ENCODE assay signal across 6 fruit fly cellular contexts in the genomic region with DNA sequence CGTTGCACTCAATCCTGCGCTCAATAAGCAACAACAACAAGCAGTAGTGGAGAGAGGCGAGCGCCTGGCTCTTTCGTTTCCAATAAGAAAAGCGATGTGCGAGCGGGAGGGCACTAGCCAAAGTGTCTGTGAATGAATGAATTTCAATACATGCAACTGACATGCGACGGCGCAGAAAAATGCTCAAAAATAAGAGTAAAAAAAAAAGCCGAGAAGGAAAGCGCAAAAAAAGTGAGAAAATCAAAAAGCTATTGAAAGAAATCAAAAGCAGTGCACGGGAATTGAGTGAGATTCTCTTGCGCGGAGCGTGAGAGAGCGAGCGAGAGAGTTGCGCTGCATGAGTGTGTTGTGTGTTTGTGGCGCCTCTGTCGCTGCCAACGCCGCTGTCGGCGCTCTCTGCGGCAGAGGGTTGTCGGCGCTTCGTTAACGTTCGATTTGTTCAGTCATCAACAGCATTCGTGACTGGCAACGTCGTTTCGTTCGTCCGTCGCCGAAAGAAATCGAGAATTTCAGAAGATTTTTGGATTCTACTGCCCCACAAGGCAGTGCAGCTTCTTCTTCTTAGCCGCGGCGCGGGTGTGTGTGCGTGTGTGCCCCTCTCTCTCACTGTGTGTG.
TF ChIP-seq lines count a peak whose summit lies in the region.

Gene ct, plus strand, starts transcription at position 438 of the 615 bp plus-strand sequence.

- no peak for TF ChIP-seq CTCF in whole organism, embryonic (GFP tag; optimal IDR thresholded peaks at IDR 0.05; lab: Kevin White, UChicago)

TF ChIP-seq in whole organism, 6 proteins besides CTCF, POLR2A, EP300 and RAD21:
- TF ChIP-seq EcR (GFP tag; optimal IDR thresholded peaks at IDR 0.05; lab: Kevin White, UChicago), result no peak
- no peak for TF ChIP-seq pan (optimal IDR thresholded peaks at IDR 0.05; lab: Kevin White, UChicago)
- no peak for TF ChIP-seq psq (optimal IDR thresholded peaks at IDR 0.05; lab: Kevin White, UChicago)
- TF ChIP-seq Dll (optimal IDR thresholded peaks at IDR 0.05; lab: Kevin White, UChicago), result peak; percentile 88
- TF ChIP-seq usp (GFP tag; optimal IDR thresholded peaks at IDR 0.05; lab: Kevin White, UChicago), result no peak
- peak; percentile 25 for TF ChIP-seq CG8478 (optimal IDR thresholded peaks at IDR 0.05; lab: Kevin White, UChicago)

TF ChIP-seq in whole organism, adult, 20 proteins besides CTCF, POLR2A, EP300 and RAD21:
- TF ChIP-seq CG7101 (tag; optimal IDR thresholded peaks at IDR 0.05; lab: Kevin White, UChicago) (no peak), kay (GFP tag; lab: Kevin White, UChicago; ENCODE audit: borderline replicate concordance) (peak; percentile 13), CG1620 (GFP tag; optimal IDR thresholded peaks at IDR 0.05; lab: Kevin White, UChicago) (no peak), tj (GFP tag; optimal IDR thresholded peaks at IDR 0.05; lab: Kevin White, UChicago) (peak; percentile 17), CG11617 (GFP tag; optimal IDR thresholded peaks at IDR 0.05; lab: Kevin White, UChicago) (no peak), ovo (GFP tag; optimal IDR thresholded peaks at IDR 0.05; lab: Kevin White, UChicago) (no peak), CG14711 (tag; optimal IDR thresholded peaks at IDR 0.05; lab: Kevin White, UChicago) (peak; percentile 53), Mnt (GFP tag; optimal IDR thresholded peaks at IDR 0.05; lab: Kevin White, UChicago) (no peak), toe (GFP tag; optimal IDR thresholded peaks at IDR 0.05; lab: Kevin White, UChicago) (no peak), cnc (optimal IDR thresholded peaks at IDR 0.05; lab: Kevin White, UChicago) (no peak)

TF ChIP-seq in whole organism, embryonic, 481 proteins besides CTCF, POLR2A, EP300 and RAD21 (continues in another document):
- no peak for TF ChIP-seq Spps (tag; optimal IDR thresholded peaks at IDR 0.05; lab: Kevin White, UChicago)
- no peak for TF ChIP-seq otp (GFP tag; IDR thresholded peaks at IDR 0.05; lab: Robert Waterston, UW)
- no peak for TF ChIP-seq CG13775 (GFP tag; optimal IDR thresholded peaks at IDR 0.05; lab: Kevin White, UChicago)
- TF ChIP-seq CG31365 (tag; optimal IDR thresholded peaks at IDR 0.05; lab: Kevin White, UChicago), result no peak
- no peak for TF ChIP-seq br (optimal IDR thresholded peaks at IDR 0.05; lab: Kevin White, UChicago)
- TF ChIP-seq bcd (GFP tag; optimal IDR thresholded peaks at IDR 0.05; lab: Kevin White, UChicago), result no peak
- TF ChIP-seq Gsc (GFP tag; IDR thresholded peaks at IDR 0.05; lab: Robert Waterston, UW), result no peak
- TF ChIP-seq Optix (GFP tag; IDR thresholded peaks at IDR 0.05; lab: Robert Waterston, UW), result no peak
- TF ChIP-seq CG11695 (GFP tag; IDR thresholded peaks at IDR 0.05; lab: Robert Waterston, UW), result no peak
- peak; percentile 13 for TF ChIP-seq CG8290 (GFP tag; optimal IDR thresholded peaks at IDR 0.05; lab: Kevin White, UChicago)
- TF ChIP-seq CG8290 (tag; optimal IDR thresholded peaks at IDR 0.05; lab: Kevin White, UChicago), result no peak
- no peak for TF ChIP-seq CG15073 (GFP tag; optimal IDR thresholded peaks at IDR 0.05; lab: Kevin White, UChicago)
- no peak for TF ChIP-seq CG12299 (tag; optimal IDR thresholded peaks at IDR 0.05; lab: Kevin White, UChicago)
- no peak for TF ChIP-seq HmgD (GFP tag; optimal IDR thresholded peaks at IDR 0.05; lab: Kevin White, UChicago)
- TF ChIP-seq CG17829 (tag; optimal IDR thresholded peaks at IDR 0.05; lab: Kevin White, UChicago), result peak; percentile 23
- no peak for TF ChIP-seq CG9215 (GFP tag; IDR thresholded peaks at IDR 0.05; lab: Robert Waterston, UW)
- peak in 1 of 2 experiments; percentile 45 for TF ChIP-seq Dfd (GFP tag; optimal IDR thresholded peaks at IDR 0.05; lab: Kevin White, UChicago)
- TF ChIP-seq PHDP (tag; optimal IDR thresholded peaks at IDR 0.05; lab: Kevin White, UChicago), result no peak

TF ChIP-seq in whole organism, prepupa, 60 proteins besides CTCF, POLR2A, EP300 and RAD21 (continues in another document):
- TF ChIP-seq acj6 (GFP tag; optimal IDR thresholded peaks at IDR 0.05; lab: Kevin White, UChicago), result no peak
- peak; percentile 12 for TF ChIP-seq OdsH (GFP tag; optimal IDR thresholded peaks at IDR 0.05; lab: Kevin White, UChicago)
- TF ChIP-seq CG1621 (tag; optimal IDR thresholded peaks at IDR 0.05; lab: Kevin White, UChicago), result peak; percentile 75
- TF ChIP-seq Smox (GFP tag; optimal IDR thresholded peaks at IDR 0.05; lab: Kevin White, UChicago), result no peak
- peak; percentile 85 for TF ChIP-seq CG9139 (GFP tag; optimal IDR thresholded peaks at IDR 0.05; lab: Kevin White, UChicago)
- no peak for TF ChIP-seq CG10631 (GFP tag; optimal IDR thresholded peaks at IDR 0.05; lab: Kevin White, UChicago)
- TF ChIP-seq fd85E (GFP tag; optimal IDR thresholded peaks at IDR 0.05; lab: Kevin White, UChicago), result no peak
- TF ChIP-seq esn (GFP tag; optimal IDR thresholded peaks at IDR 0.05; lab: Kevin White, UChicago), result peak; percentile 24
- no peak for TF ChIP-seq Ets21C (GFP tag; optimal IDR thresholded peaks at IDR 0.05; lab: Kevin White, UChicago)
- TF ChIP-seq Sox14 (GFP tag; optimal IDR thresholded peaks at IDR 0.05; lab: Kevin White, UChicago), result peak; percentile 20
- TF ChIP-seq CG11902 (GFP tag; optimal IDR thresholded peaks at IDR 0.05; lab: Kevin White, UChicago), result no peak
- peak; percentile 88 for TF ChIP-seq CG6276 (GFP tag; optimal IDR thresholded peaks at IDR 0.05; lab: Kevin White, UChicago)
- TF ChIP-seq CG32006 (GFP tag; optimal IDR thresholded peaks at IDR 0.05; lab: Kevin White, UChicago), result peak; percentile 61
- TF ChIP-seq Hr4 (GFP tag; optimal IDR thresholded peaks at IDR 0.05; lab: Kevin White, UChicago), result peak; percentile 17
- peak; percentile 37 for TF ChIP-seq CG6792 (GFP tag; optimal IDR thresholded peaks at IDR 0.05; lab: Kevin White, UChicago)
- TF ChIP-seq CG3919 (GFP tag; optimal IDR thresholded peaks at IDR 0.05; lab: Kevin White, UChicago), result peak; percentile 25
- TF ChIP-seq CG11294 (GFP tag; IDR thresholded peaks at IDR 0.05; lab: Robert Waterston, UW), result peak; percentile 13; the same call in 1 of the 2 replicates
- no peak for TF ChIP-seq Hr38 (GFP tag; optimal IDR thresholded peaks at IDR 0.05; lab: Kevin White, UChicago)

TF ChIP-seq in whole organism, pupa, 21 proteins besides CTCF, POLR2A, EP300 and RAD21 (continues in another document):
- TF ChIP-seq CG17806 (tag; optimal IDR thresholded peaks at IDR 0.05; lab: Kevin White, UChicago) (peak; percentile 52), CG32121 (GFP tag; IDR thresholded peaks at IDR 0.05; lab: Robert Waterston, UW) (peak; percentile 82), Ets98B (GFP tag; IDR thresholded peaks at IDR 0.05; lab: Robert Waterston, UW) (peak; percentile 83), CG13204 (GFP tag; optimal IDR thresholded peaks at IDR 0.05; lab: Kevin White, UChicago) (peak; percentile 75), CG10348 (GFP tag; IDR thresholded peaks at IDR 0.05; lab: Robert Waterston, UW) (no peak), D1 (tag; optimal IDR thresholded peaks at IDR 0.05; lab: Kevin White, UChicago) (peak; percentile 23), gl (tag; optimal IDR thresholded peaks at IDR 0.05; lab: Kevin White, UChicago) (peak; percentile 89), CG4496 (GFP tag; IDR thresholded peaks at IDR 0.05; lab: Robert Waterston, UW) (peak; percentile 92), EcR (GFP tag; optimal IDR thresholded peaks at IDR 0.05; lab: Kevin White, UChicago) (peak; percentile 29), CG8301 (tag; optimal IDR thresholded peaks at IDR 0.05; lab: Kevin White, UChicago) (peak; percentile 65), CG12605 (GFP tag; IDR thresholded peaks at IDR 0.05; lab: Robert Waterston, UW) (peak; percentile 95), CG14655 (GFP tag; optimal IDR thresholded peaks at IDR 0.05; lab: Kevin White, UChicago) (peak; percentile 80), fd96Ca (GFP tag; IDR thresholded peaks at IDR 0.05; lab: Robert Waterston, UW) (peak; percentile 85), CG15710 (tag; optimal IDR thresholded peaks at IDR 0.05; lab: Kevin White, UChicago) (peak; percentile 77), Pif1B (GFP tag; optimal IDR thresholded peaks at IDR 0.05; lab: Kevin White, UChicago) (peak; percentile 78), Pif1A (GFP tag; optimal IDR thresholded peaks at IDR 0.05; lab: Kevin White, UChicago) (peak; percentile 76), CG9948 (tag; optimal IDR thresholded peaks at IDR 0.05; lab: Kevin White, UChicago) (peak; percentile 57), Snoo (tag; optimal IDR thresholded peaks at IDR 0.05; lab: Kevin White, UChicago) (peak; percentile 66), CG34367 (tag; optimal IDR thresholded peaks at IDR 0.05; lab: Kevin White, UChicago) (peak; percentile 69)

TF ChIP-seq in whole organism, wandering third instar larva, 38 proteins besides CTCF, POLR2A, EP300 and RAD21:
- peak; percentile 27 to 47 for TF ChIP-seq dl (GFP tag; optimal IDR thresholded peaks at IDR 0.05; lab: Kevin White, UChicago; ENCODE audit: insufficient read depth in 1 of 2, partially characterized antibody in 2 of 2)
- TF ChIP-seq Dif (GFP tag; optimal IDR thresholded peaks at IDR 0.05; lab: Kevin White, UChicago; ENCODE audit: partially characterized antibody), result peak; percentile 71
- TF ChIP-seq Vsx2 (GFP tag; optimal IDR thresholded peaks at IDR 0.05; lab: Kevin White, UChicago; ENCODE audit: partially characterized antibody), result no peak
- peak; percentile 55 for TF ChIP-seq Sp1 (GFP tag; optimal IDR thresholded peaks at IDR 0.05; lab: Kevin White, UChicago)
- peak; percentile 57 for TF ChIP-seq CrebA (GFP tag; optimal IDR thresholded peaks at IDR 0.05; lab: Kevin White, UChicago; ENCODE audit: borderline replicate concordance)
- TF ChIP-seq Hr83 (GFP tag; optimal IDR thresholded peaks at IDR 0.05; lab: Kevin White, UChicago; ENCODE audit: poor library complexity, severe bottlenecking), result peak; percentile 39
